Worm (Caenorhabditis elegans): Measurements from ENCODE around the gene nhr-205.

DNA sequence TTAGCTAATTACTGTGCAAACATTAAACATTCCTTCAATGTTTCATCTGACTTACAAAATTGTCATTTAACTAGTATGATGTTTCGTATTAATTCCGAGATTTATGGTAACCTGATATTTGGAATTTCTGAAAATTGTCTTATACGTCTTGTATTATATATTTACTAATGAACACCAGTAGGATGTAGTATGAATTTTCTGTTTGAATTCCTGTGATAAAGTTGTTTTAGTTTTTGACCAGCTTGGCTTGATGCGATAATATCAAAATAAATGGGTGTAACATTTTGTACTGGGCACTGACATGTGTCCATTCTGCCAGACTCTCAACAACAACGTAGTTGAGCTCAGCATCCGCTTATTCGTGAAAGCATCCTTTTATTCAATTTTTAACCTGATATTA is 3.3 kb upstream of the nhr-205 start, which contains the start of gene R04B5.6:
- TF ChIP-seq flt-1 (GFP tag; IDR thresholded peaks at IDR 0.05) (no peak), T22C8.4 (GFP tag; IDR thresholded peaks at IDR 0.05) (no peak)

All from whole organism, midembryonic.